Fruit fly (Drosophila melanogaster) whole organism: ENCODE measurements around the gene CG15169.

Experiments
- CG8478 ChIP-seq: fragments of >200 bp; optimal IDR thresholded peaks from 2 replicates; lab custom pipeline; 2018; ENCODE audit warnings: inconsistent platforms
- pan ChIP-seq: fragments of >200 bp; optimal IDR thresholded peaks from 2 replicates; lab custom pipeline; 2017
- psq ChIP-seq: fragments of >200 bp; optimal IDR thresholded peaks from 2 replicates; lab custom pipeline; 2017

DNA sequence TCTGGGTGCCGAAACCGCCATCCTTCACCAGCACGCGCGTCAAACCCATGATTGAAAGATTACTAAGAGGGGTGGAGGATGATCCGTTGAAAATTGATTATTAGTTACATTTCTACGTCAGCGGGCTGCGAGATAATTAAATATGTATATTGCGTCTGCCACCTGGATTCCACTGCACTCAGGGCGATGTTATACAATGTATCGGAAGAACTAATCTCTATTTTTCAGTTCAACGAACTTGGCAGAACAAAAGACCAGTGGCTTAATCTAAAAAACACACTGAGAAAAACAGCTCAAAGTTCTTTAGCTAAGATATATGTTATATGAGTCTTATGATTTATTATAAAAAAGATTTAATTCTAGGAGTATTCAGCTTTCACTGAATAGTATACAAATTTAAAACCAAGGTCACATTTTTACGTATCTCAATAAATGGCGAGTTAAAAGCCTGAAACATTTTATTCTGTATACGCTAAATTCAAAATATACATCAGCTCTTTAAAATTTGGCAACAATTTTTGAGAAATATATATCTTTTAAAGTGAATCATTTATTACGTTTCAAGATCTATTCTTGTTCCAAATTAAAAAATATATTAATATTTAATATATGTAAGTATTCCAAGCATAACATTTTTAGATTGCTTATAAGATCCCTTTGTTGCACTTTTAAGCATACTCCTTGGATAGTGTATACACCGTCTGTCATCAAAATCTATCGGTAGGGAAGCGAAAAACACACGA, 37.1 kb upstream of the CG15169 start:
- TF ChIP-seq pan = no peak
- no peak for TF ChIP-seq psq (lab: Kevin White, UChicago)
- no peak for TF ChIP-seq CG8478 (lab: Kevin White, UChicago)
